Worm (Caenorhabditis elegans): ENCODE measurements around the gene tmem-258.

DNA sequence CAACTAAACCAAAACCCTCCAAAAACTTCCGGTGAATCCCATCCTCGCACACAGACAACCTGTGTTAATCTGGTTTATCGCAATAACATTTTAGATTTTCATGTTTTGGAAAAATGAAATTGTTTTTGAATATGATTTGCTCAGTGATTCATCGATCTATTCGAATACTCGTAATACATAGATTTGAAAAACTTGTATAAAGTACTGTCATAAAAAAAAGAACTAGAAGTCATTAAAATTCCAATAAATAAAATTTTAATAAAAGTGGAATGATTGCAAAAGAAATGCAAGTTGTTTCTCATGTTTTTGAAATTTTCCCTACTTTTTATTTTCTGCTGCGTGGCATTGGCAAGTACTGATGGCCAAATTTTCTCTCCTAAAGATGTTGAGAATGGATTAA lies 8.4 kb upstream of the tmem-258 start, which contains the start of gene spig-8:
- TF ChIP-seq unc-62 (GFP tag; optimal IDR thresholded peaks at IDR 0.05) (no peak), ceh-82 (tag; optimal IDR thresholded peaks at IDR 0.05) (no peak), egl-27 (tag; optimal IDR thresholded peaks at IDR 0.05) (no peak), ztf-4 (tag; optimal IDR thresholded peaks at IDR 0.05) (no peak), elt-1 (tag; optimal IDR thresholded peaks at IDR 0.05) (no peak), fkh-10 (GFP tag; optimal IDR thresholded peaks at IDR 0.05) (no peak), jun-1 (tag; optimal IDR thresholded peaks at IDR 0.05) (no peak), mdl-1 (tag; optimal IDR thresholded peaks at IDR 0.05) (no peak), snpc-4 (tag; optimal IDR thresholded peaks at IDR 0.05) (no peak)
